Fruit fly (Drosophila melanogaster) whole organism, embryonic: ENCODE data around the gene trem.

Source experiments
- C15 ChIP-seq: fragments of 200-800 bp; sonication (Bioruptor generic); IDR thresholded peaks from 3 replicates; pipeline ENCODE4 v1.3.6; 2022; ENCODE audit warnings: missing biosample characterization, missing genetic modification characterization
- CG12071 ChIP-seq: fragments of 200-800 bp; sonication (Bioruptor generic); optimal IDR thresholded peaks from 3 replicates; lab custom pipeline; 2018; ENCODE audit warnings: missing biosample characterization, mild to moderate bottlenecking, missing genetic modification characterization
- CG13424 ChIP-seq: fragments of 200-800 bp; sonication (Bioruptor generic); optimal IDR thresholded peaks from 2 replicates; lab custom pipeline; 2019; ENCODE audit warnings: missing biosample characterization, mild to moderate bottlenecking, missing genetic modification characterization, moderate library complexity
- CG15073 ChIP-seq: fragments of 200-800 bp; sonication (Bioruptor generic); optimal IDR thresholded peaks from 2 replicates; lab custom pipeline; 2016; ENCODE audit warnings: missing biosample characterization, missing genetic modification characterization
- CG16813 ChIP-seq: fragments of 200-800 bp; sonication (Bioruptor generic); IDR thresholded peaks from 3 replicates; pipeline ENCODE4 v1.3.6; 2022; ENCODE audit warnings: missing biosample characterization, missing genetic modification characterization; ENCODE audit not compliant: partially characterized antibody
- CG17912 ChIP-seq: fragments of 200-800 bp; sonication (Bioruptor generic); optimal IDR thresholded peaks from 2 replicates; lab custom pipeline; 2018; ENCODE audit warnings: missing biosample characterization, mild to moderate bottlenecking, missing genetic modification characterization
- CG32532 ChIP-seq: fragments of 200-800 bp; sonication (Bioruptor generic); IDR thresholded peaks from 2 replicates; pipeline ENCODE4 v1.3.6; 2022; ENCODE audit warnings: missing biosample characterization, missing genetic modification characterization
- CG4282 ChIP-seq: fragments of 200-800 bp; sonication (Bioruptor generic); optimal IDR thresholded peaks from 2 replicates; lab custom pipeline; 2016; ENCODE audit warnings: missing biosample characterization, missing genetic modification characterization
- CG43689 ChIP-seq: fragments of 200-800 bp; sonication (Bioruptor generic); IDR thresholded peaks from 2 replicates; pipeline ENCODE4 v1.3.6; 2022; ENCODE audit warnings: missing biosample characterization, missing genetic modification characterization
- CG5180 ChIP-seq: fragments of 200-800 bp; sonication (Bioruptor generic); optimal IDR thresholded peaks from 3 replicates; lab custom pipeline; 2017; ENCODE audit warnings: missing biosample characterization, missing genetic modification characterization, mild to moderate bottlenecking, moderate library complexity, missing genetic modification reagents
- CG7556 ChIP-seq: fragments of 200-800 bp; sonication (Bioruptor generic); optimal IDR thresholded peaks from 2 replicates; lab custom pipeline; 2017; ENCODE audit warnings: missing biosample characterization, mild to moderate bottlenecking, missing genetic modification characterization
- CG8281 ChIP-seq: fragments of 200-800 bp; sonication (Bioruptor generic); optimal IDR thresholded peaks from 2 replicates; lab custom pipeline; 2018; ENCODE audit warnings: missing biosample characterization, mild to moderate bottlenecking, missing genetic modification characterization, moderate library complexity
- CG8359 ChIP-seq: fragments of 200-800 bp; sonication (Bioruptor generic); optimal IDR thresholded peaks from 2 replicates; lab custom pipeline; 2017; ENCODE audit warnings: missing biosample characterization, mild to moderate bottlenecking, missing genetic modification characterization, borderline replicate concordance
- CG9609 ChIP-seq: fragments of 200-800 bp; sonication (Bioruptor generic); optimal IDR thresholded peaks from 3 replicates; lab custom pipeline; 2016; ENCODE audit warnings: missing biosample characterization, missing genetic modification characterization
- CTCF ChIP-seq: fragments of 200-800 bp; sonication (Bioruptor generic); optimal IDR thresholded peaks from 2 replicates; lab custom pipeline; 2017; ENCODE audit warnings: missing biosample characterization, mild to moderate bottlenecking, missing genetic modification characterization, moderate library complexity
- Chrac-16 ChIP-seq: fragments of 200-800 bp; sonication (Bioruptor generic); optimal IDR thresholded peaks from 3 replicates; lab custom pipeline; 2016; ENCODE audit warnings: missing biosample characterization, missing genetic modification characterization
- CrebB ChIP-seq: fragments of 200-800 bp; sonication (Bioruptor generic); optimal IDR thresholded peaks from 3 replicates; lab custom pipeline; 2018; ENCODE audit warnings: missing biosample characterization, mild to moderate bottlenecking, missing genetic modification characterization
- D19B ChIP-seq: fragments of 200-800 bp; sonication (Bioruptor generic); optimal IDR thresholded peaks from 2 replicates; lab custom pipeline; 2017; ENCODE audit warnings: missing biosample characterization, mild to moderate bottlenecking, missing genetic modification characterization
- Dbx ChIP-seq: fragments of 200-800 bp; sonication (Bioruptor generic); IDR thresholded peaks from 3 replicates; pipeline ENCODE4 v1.3.6; 2022; ENCODE audit warnings: missing biosample characterization, missing genetic modification characterization
- Doc2 ChIP-seq: fragments of 200-800 bp; sonication (Bioruptor generic); IDR thresholded peaks from 2 replicates; pipeline ENCODE4 v1.3.6; 2022; ENCODE audit warnings: missing biosample characterization, missing genetic modification characterization
- Dp ChIP-seq: fragments of 200-800 bp; sonication (Bioruptor generic); optimal IDR thresholded peaks from 2 replicates; lab custom pipeline; 2018; ENCODE audit warnings: missing biosample characterization, mild to moderate bottlenecking, missing genetic modification characterization, moderate library complexity
- Dref ChIP-seq: fragments of 200-800 bp; sonication (Bioruptor generic); IDR thresholded peaks from 2 replicates; pipeline ENCODE4 v1.3.6; 2022; ENCODE audit warnings: missing biosample characterization, missing genetic modification characterization
- E2f2 ChIP-seq: fragments of 200-800 bp; sonication (Bioruptor generic); IDR thresholded peaks from 2 replicates; pipeline ENCODE4 v1.3.6; 2022; ENCODE audit warnings: missing biosample characterization, missing genetic modification characterization
- Ets65A ChIP-seq: fragments of 200-800 bp; sonication (Bioruptor generic); peaks from one replicate; lab custom pipeline; 2016; ENCODE audit warnings: missing biosample characterization, missing genetic modification characterization
- Fer1 ChIP-seq: fragments of 200-800 bp; sonication (Bioruptor generic); optimal IDR thresholded peaks from 2 replicates; lab custom pipeline; 2017; ENCODE audit warnings: missing biosample characterization, mild to moderate bottlenecking, missing genetic modification characterization
- Fer2 ChIP-seq: fragments of 200-800 bp; sonication (Bioruptor generic); optimal IDR thresholded peaks from 2 replicates; lab custom pipeline; 2018; ENCODE audit warnings: missing biosample characterization, mild to moderate bottlenecking, missing genetic modification characterization, moderate library complexity
- GATAe ChIP-seq: fragments of 200-800 bp; sonication (Bioruptor generic); conservative IDR thresholded peaks from 2 replicates; pipeline ENCODE4 v1.3.6; 2022; ENCODE audit warnings: missing biosample characterization, missing genetic modification characterization
- Gsc ChIP-seq: fragments of 200-800 bp; sonication (Bioruptor generic); IDR thresholded peaks from 2 replicates; pipeline ENCODE4 v1.3.6; 2022; ENCODE audit warnings: missing biosample characterization, missing genetic modification characterization
- HLH4C ChIP-seq: fragments of 200-800 bp; sonication (Bioruptor generic); IDR thresholded peaks from 3 replicates; pipeline ENCODE4 v1.3.6; 2022; ENCODE audit warnings: missing biosample characterization, missing genetic modification characterization; ENCODE audit not compliant: partially characterized antibody
- HLHmδ ChIP-seq: fragments of 200-800 bp; sonication (Bioruptor generic); optimal IDR thresholded peaks from 2 replicates; lab custom pipeline; 2018; ENCODE audit warnings: missing biosample characterization, mild to moderate bottlenecking, missing genetic modification characterization, moderate library complexity
- Hand ChIP-seq: fragments of 200-800 bp; sonication (Bioruptor generic); optimal IDR thresholded peaks from 2 replicates; lab custom pipeline; 2017; ENCODE audit warnings: mild to moderate bottlenecking, missing biosample characterization, missing genetic modification reagents, missing genetic modification characterization
- Med ChIP-seq: fragments of 200-800 bp; sonication (Bioruptor generic); peaks from one replicate; lab custom pipeline; 2016; ENCODE audit warnings: missing biosample characterization, missing genetic modification characterization, mild to moderate bottlenecking, inconsistent platforms, moderate library complexity
- Nf-YC ChIP-seq: fragments of 200-800 bp; optimal IDR thresholded peaks from 3 replicates; lab custom pipeline; 2019; ENCODE audit warnings: missing biosample characterization, mild to moderate bottlenecking, missing genetic modification characterization, moderate library complexity
- Rx ChIP-seq: fragments of 200-800 bp; sonication (Bioruptor generic); IDR thresholded peaks from 2 replicates; pipeline ENCODE4 v1.3.6; 2022; ENCODE audit warnings: missing biosample characterization, missing genetic modification characterization
- Sin3A ChIP-seq: fragments of >200 bp; optimal IDR thresholded peaks from 2 replicates; lab custom pipeline; 2018
- Tbp ChIP-seq: fragments of >200 bp; optimal IDR thresholded peaks from 2 replicates; lab custom pipeline; 2018; ENCODE audit warnings: missing biosample characterization, missing genetic modification characterization
- en ChIP-seq: fragments of 200-800 bp; sonication (Bioruptor generic); optimal IDR thresholded peaks from 2 replicates; lab custom pipeline; 2016; ENCODE audit warnings: missing biosample characterization, missing genetic modification characterization
- fd3F ChIP-seq: fragments of 200-800 bp; sonication (Bioruptor generic); optimal IDR thresholded peaks from 2 replicates; lab custom pipeline; 2018; ENCODE audit warnings: missing biosample characterization, mild to moderate bottlenecking, missing genetic modification characterization, moderate library complexity
- h ChIP-seq: fragments of >200 bp; optimal IDR thresholded peaks from 2 replicates; lab custom pipeline; 2017
- ken ChIP-seq: fragments of 200-800 bp; sonication (Bioruptor generic); IDR thresholded peaks from 3 replicates; pipeline ENCODE4 v1.3.6; 2022; ENCODE audit warnings: missing biosample characterization, missing genetic modification characterization
- lilli ChIP-seq: fragments of 200-800 bp; sonication (Bioruptor generic); optimal IDR thresholded peaks from 3 replicates; lab custom pipeline; 2016; ENCODE audit warnings: missing biosample characterization, missing genetic modification characterization
- nau ChIP-seq: fragments of 200-800 bp; sonication (Bioruptor generic); optimal IDR thresholded peaks from 3 replicates; lab custom pipeline; 2017; ENCODE audit warnings: missing biosample characterization, mild to moderate bottlenecking, missing genetic modification characterization, missing genetic modification reagents
- nerfin-1 ChIP-seq: fragments of 200-800 bp; sonication (Bioruptor generic); optimal IDR thresholded peaks from 3 replicates; lab custom pipeline; 2019; ENCODE audit warnings: missing biosample characterization, mild to moderate bottlenecking, missing genetic modification characterization, moderate library complexity
- nom ChIP-seq: fragments of 200-800 bp; sonication (Bioruptor generic); optimal IDR thresholded peaks from 2 replicates; lab custom pipeline; 2017; ENCODE audit warnings: missing biosample characterization, missing genetic modification characterization, mild to moderate bottlenecking, moderate library complexity, missing genetic modification reagents
- phol ChIP-seq: fragments of 200-800 bp; sonication (Bioruptor generic); optimal IDR thresholded peaks from 3 replicates; lab custom pipeline; 2018; ENCODE audit warnings: missing biosample characterization, mild to moderate bottlenecking, missing genetic modification characterization, moderate library complexity
- pita ChIP-seq: fragments of 200-800 bp; sonication (Bioruptor generic); optimal IDR thresholded peaks from 2 replicates; lab custom pipeline; 2017; ENCODE audit warnings: missing biosample characterization, mild to moderate bottlenecking, missing genetic modification characterization
- prd ChIP-seq, 3 experiments: fragments of >200 bp in 2 of 3; fragments of 200-800 bp in 1 of 3; sonication (Bioruptor generic) in 1 of 3; optimal IDR thresholded peaks in 2 of 3; IDR thresholded peaks in 1 of 3; 2 replicates in 2 of 3; 3 replicates in 1 of 3; pipeline versions ENCODE4 v1.3.6 to Lab custom; 2017 to 2022; ENCODE audit warnings: missing biosample characterization in 1 of 3, missing genetic modification characterization in 1 of 3
- salm ChIP-seq: fragments of 200-800 bp; sonication (Bioruptor generic); optimal IDR thresholded peaks from 2 replicates; lab custom pipeline; 2018; ENCODE audit warnings: missing biosample characterization, mild to moderate bottlenecking, missing genetic modification characterization
- shn ChIP-seq: fragments of 200-800 bp; sonication (Bioruptor generic); optimal IDR thresholded peaks from 3 replicates; lab custom pipeline; 2016; ENCODE audit warnings: missing biosample characterization, missing genetic modification characterization
- slou ChIP-seq: fragments of 200-800 bp; sonication (Bioruptor generic); optimal IDR thresholded peaks from 3 replicates; lab custom pipeline; 2016; ENCODE audit warnings: missing biosample characterization, missing genetic modification characterization
- tap ChIP-seq: fragments of 200-800 bp; optimal IDR thresholded peaks from 3 replicates; lab custom pipeline; 2019; ENCODE audit warnings: missing biosample characterization, mild to moderate bottlenecking, missing genetic modification characterization, moderate library complexity
- tll ChIP-seq, 2 experiments: fragments of 200-800 bp in 1 of 2; fragments of >200 bp in 1 of 2; sonication (Bioruptor generic) in 1 of 2; optimal IDR thresholded peaks; 2 replicates each; lab custom pipeline; 2017 to 2019; ENCODE audit warnings: missing biosample characterization in 2 of 2, missing genetic modification characterization in 2 of 2, mild to moderate bottlenecking in 1 of 2, moderate library complexity in 1 of 2

Gene trem

dm6 chr3R:20058960-20059359 is 27.9 kb upstream of the trem start (continued):
- TF ChIP-seq Ets65A (GFP tag; lab: Kevin White, UChicago) (peak; percentile 67), CG32532 (GFP tag; lab: Robert Waterston, UW) (no peak), nau (GFP tag; lab: Kevin White, UChicago) (no peak), Gsc (GFP tag; lab: Robert Waterston, UW) (no peak), fd3F (GFP tag; lab: Kevin White, UChicago) (no peak), CG9609 (GFP tag; lab: Kevin White, UChicago) (no peak), GATAe (no peak), ken (GFP tag; lab: Robert Waterston, UW) (no peak), CG13424 (tag; lab: Kevin White, UChicago) (no peak), tap (tag; lab: Kevin White, UChicago) (no peak), slou (GFP tag; lab: Kevin White, UChicago) (no peak), CG5180 (no peak), CG17912 (GFP tag; lab: Kevin White, UChicago) (no peak), Fer2 (tag; lab: Kevin White, UChicago) (no peak), phol (tag; lab: Kevin White, UChicago) (no peak), Nf-YC (tag; lab: Kevin White, UChicago) (no peak), Dp (GFP tag; lab: Kevin White, UChicago) (peak; percentile 6), Med (peak; percentile 68), Dref (GFP tag; lab: Robert Waterston, UW) (no peak), CG12071 (GFP tag; lab: Kevin White, UChicago) (no peak), CTCF (GFP tag; lab: Kevin White, UChicago) (peak; percentile 94), HLH4C (GFP tag; lab: Robert Waterston, UW) (no peak), CG43689 (GFP tag; lab: Robert Waterston, UW) (no peak), Tbp (GFP tag; lab: Kevin White, UChicago) (no peak), Rx (GFP tag; lab: Robert Waterston, UW) (no peak), pita (peak; percentile 30), D19B (GFP tag; lab: Kevin White, UChicago) (no peak), Chrac-16 (GFP tag; lab: Kevin White, UChicago) (no peak), nom (GFP tag; lab: Kevin White, UChicago) (no peak), HLHmδ (GFP tag; lab: Kevin White, UChicago) (no peak), E2f2 (no peak; the same call in 1 of the 2 replicates), Dbx (no peak), salm (tag; lab: Kevin White, UChicago) (no peak), prd (optimal IDR thresholded peaks at IDR 0.05; lab: Kevin White, UChicago) (peak in 1 of 2 experiments; percentile 32), prd (GFP tag; IDR thresholded peaks at IDR 0.05; lab: Robert Waterston, UW) (no peak), tll (GFP tag; optimal IDR thresholded peaks at IDR 0.05; lab: Kevin White, UChicago) (no peak), Hand (GFP tag; lab: Kevin White, UChicago) (no peak), CrebB (tag; lab: Kevin White, UChicago) (no peak), CG8359 (GFP tag; lab: Kevin White, UChicago) (no peak), CG4282 (GFP tag; lab: Kevin White, UChicago) (no peak), shn (GFP tag; lab: Kevin White, UChicago) (no peak), CG16813 (GFP tag; lab: Robert Waterston, UW) (peak; percentile 35; the same call in 2 of the 3 replicates), C15 (GFP tag; lab: Robert Waterston, UW) (no peak), h (no peak), CG8281 (tag; lab: Kevin White, UChicago) (no peak), CG7556 (GFP tag; lab: Kevin White, UChicago) (no peak), nerfin-1 (tag; lab: Kevin White, UChicago) (no peak), CG15073 (no peak), lilli (GFP tag; lab: Kevin White, UChicago) (no peak), Sin3A (lab: Kevin White, UChicago) (no peak), Fer1 (no peak), en (GFP tag; lab: Kevin White, UChicago) (no peak), Doc2 (GFP tag; lab: Robert Waterston, UW) (no peak)
